Worm (Caenorhabditis elegans) whole organism, midembryonic: ENCODE data around the gene shc-2.

Experiments
- cog-1 ChIP-seq: sonication (generic microtip); optimal IDR thresholded peaks from 2 replicates; lab custom pipeline; 2016; ENCODE audit warnings: missing genetic modification characterization, missing compliant biosample characterization
- klf-2 ChIP-seq: fragments of 200-800 bp; sonication (Bioruptor generic); conservative IDR thresholded peaks from 2 replicates; pipeline ENCODE4 v1.3.6; 2022; ENCODE audit warnings: missing genetic modification reagents, missing genetic modification characterization, missing compliant biosample characterization
- tab-1 ChIP-seq: fragments of 200-800 bp; sonication (Bioruptor generic); IDR thresholded peaks from 2 replicates; pipeline ENCODE4 v1.3.6; 2022; ENCODE audit warnings: missing genetic modification characterization, missing compliant biosample characterization

- TF ChIP-seq cog-1 (tag; lab: Kevin White, UChicago) = no peak
- no peak for TF ChIP-seq tab-1 (GFP tag; lab: Robert Waterston, UW)
- TF ChIP-seq klf-2 (GFP tag; lab: Robert Waterston, UW) = no peak
These were observed 1.3 kb upstream of the shc-2 start for ce11 chrII:4967636-4968035.
